Worm (Caenorhabditis elegans) whole organism, young adult: ENCODE data around the gene cct-6.

Experiments
- C06A6.2 ChIP-seq: fragments of 200-800 bp; sonication (Bioruptor generic); conservative IDR thresholded peaks from 2 replicates; pipeline ENCODE4 v1.3.6; 2022; ENCODE audit warnings: missing genetic modification characterization, missing compliant biosample characterization
- F57A8.1 ChIP-seq: fragments of 200-800 bp; sonication (Bioruptor generic); optimal IDR thresholded peaks from 2 replicates; lab custom pipeline; 2018; ENCODE audit warnings: mild to moderate bottlenecking, missing genetic modification characterization, moderate library complexity, missing compliant biosample characterization
- Y53F4B.3 ChIP-seq: fragments of 200-800 bp; sonication (Bioruptor generic); IDR thresholded peaks from 2 replicates; pipeline ENCODE4 v1.3.6; 2022; ENCODE audit warnings: missing genetic modification reagents, missing genetic modification characterization, missing compliant biosample characterization
- Y67H2A.10 ChIP-seq: fragments of 200-800 bp; sonication (Bioruptor generic); conservative IDR thresholded peaks from 2 replicates; pipeline ENCODE4 v1.3.6; 2022; ENCODE audit warnings: missing genetic modification reagents, missing genetic modification characterization, missing compliant biosample characterization
- Y79H2A.3 ChIP-seq: fragments of 200-800 bp; sonication (Bioruptor generic); conservative IDR thresholded peaks from 2 replicates; pipeline ENCODE4 v1.3.6; 2022; ENCODE audit warnings: missing genetic modification reagents, missing genetic modification characterization, missing compliant biosample characterization
- ama-1 ChIP-seq, 3 experiments: fragments of 150-350 bp in 1 of 3; sonication (generic microtip) in 2 of 3; optimal IDR thresholded peaks; 2 replicates each; lab custom pipeline; 2014 to 2018; ENCODE audit warnings: missing biosample characterization in 2 of 3, missing genetic modification characterization in 2 of 3, missing genetic modification reagents in 2 of 3
- pbrm-1 ChIP-seq: fragments of 200-800 bp; sonication (Bioruptor generic); IDR thresholded peaks from 2 replicates; pipeline ENCODE4 v1.3.6; 2022; ENCODE audit warnings: missing genetic modification reagents, missing genetic modification characterization, missing compliant biosample characterization
- snpc-4 ChIP-seq, 5 experiments: fragments of 150-350 bp in 1 of 5; sonication (generic microtip) in 4 of 5; optimal IDR thresholded peaks; 2 replicates each; lab custom pipeline; 2014 to 2018; ENCODE audit warnings: missing genetic modification characterization in 5 of 5, missing biosample characterization in 3 of 5, antibody characterized with exemption in 2 of 5, mild to moderate bottlenecking in 2 of 5, missing compliant biosample characterization in 2 of 5, missing genotype in 2 of 5, moderate library complexity in 2 of 5, missing genetic modification reagents in 1 of 5

DNA sequence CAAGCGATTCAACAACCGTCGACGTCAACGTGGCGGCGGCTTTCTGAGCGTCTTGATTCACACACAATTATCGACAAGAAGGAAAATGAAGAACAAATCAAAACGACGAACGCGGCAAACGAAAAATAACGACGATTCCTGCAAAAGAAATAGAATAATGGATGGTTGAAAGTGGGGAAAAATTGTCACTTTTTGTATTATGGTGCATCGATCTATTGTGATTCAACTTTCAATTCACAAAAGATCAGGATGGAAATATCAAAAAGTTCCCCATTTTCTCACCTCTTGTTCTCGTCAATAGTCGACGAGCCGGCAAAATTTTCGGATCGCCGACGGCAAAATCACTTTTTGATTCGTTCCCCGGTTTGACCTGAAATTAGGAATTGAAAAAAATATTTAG, 22.1 kb downstream of the cct-6 start, which contains the start of the genes R12B2.13 and mdt-15:
- TF ChIP-seq ama-1 (optimal IDR thresholded peaks at IDR 0.05; lab: Kevin White, UChicago) (no peak), ama-1 (GFP tag; optimal IDR thresholded peaks at IDR 0.05; lab: Kevin White, UChicago) (no peak), Y67H2A.10 (GFP tag; lab: Robert Waterston, UW) (no peak), Y53F4B.3 (GFP tag; lab: Robert Waterston, UW) (no peak), pbrm-1 (GFP tag; lab: Robert Waterston, UW) (0 out of 2 replicates have a peak, but pooled peaks have one; percentile 26), F57A8.1 (GFP tag; lab: Kevin White, UChicago) (no peak), snpc-4 (GFP tag; optimal IDR thresholded peaks at IDR 0.05; lab: Kevin White, UChicago) (no peak), snpc-4 (tag; optimal IDR thresholded peaks at IDR 0.05; lab: Kevin White, UChicago) (no peak), Y79H2A.3 (GFP tag; lab: Robert Waterston, UW) (no peak), C06A6.2 (no peak)
